Fruit fly (Drosophila melanogaster) whole organism, embryonic: ENCODE data around the gene CG15629.
A peak's percentile ranks its signal among the peaks of the same experiment; 100 is the strongest.

Source experiments
- ATbp ChIP-seq: fragments of 200-800 bp; sonication (Bioruptor generic); optimal IDR thresholded peaks from 2 replicates; lab custom pipeline; 2017; ENCODE audit warnings: missing biosample characterization, mild to moderate bottlenecking, missing genetic modification characterization, missing genetic modification reagents
- Adf1 ChIP-seq: fragments of 200-800 bp; sonication (Bioruptor generic); IDR thresholded peaks from 2 replicates; pipeline ENCODE4 v1.3.6; 2022; ENCODE audit warnings: missing biosample characterization, missing genetic modification characterization
- Bdp1 ChIP-seq: fragments of 200-800 bp; sonication (Bioruptor generic); optimal IDR thresholded peaks from 3 replicates; lab custom pipeline; 2016; ENCODE audit warnings: missing biosample characterization, missing genetic modification characterization
- CG10147 ChIP-seq: fragments of 200-800 bp; sonication (Bioruptor generic); optimal IDR thresholded peaks from 2 replicates; lab custom pipeline; 2019; ENCODE audit warnings: missing biosample characterization, mild to moderate bottlenecking, missing genetic modification characterization, moderate library complexity
- CG10209 ChIP-seq: fragments of 200-800 bp; sonication (Bioruptor generic); optimal IDR thresholded peaks from 3 replicates; lab custom pipeline; 2017; ENCODE audit warnings: missing biosample characterization, mild to moderate bottlenecking, missing genetic modification characterization, missing genetic modification reagents
- CG10979 ChIP-seq: fragments of 200-800 bp; sonication (Bioruptor generic); optimal IDR thresholded peaks from 2 replicates; lab custom pipeline; 2018; ENCODE audit warnings: missing biosample characterization, mild to moderate bottlenecking, missing genetic modification characterization, moderate library complexity
- CG11696 ChIP-seq: fragments of 200-800 bp; sonication (Bioruptor generic); IDR thresholded peaks from 2 replicates; pipeline ENCODE4 v1.3.6; 2022; ENCODE audit warnings: missing biosample characterization, missing genetic modification characterization
- CG15073 ChIP-seq: fragments of 200-800 bp; sonication (Bioruptor generic); optimal IDR thresholded peaks from 2 replicates; lab custom pipeline; 2016; ENCODE audit warnings: missing biosample characterization, missing genetic modification characterization
- CG16813 ChIP-seq: fragments of 200-800 bp; sonication (Bioruptor generic); IDR thresholded peaks from 3 replicates; pipeline ENCODE4 v1.3.6; 2022; ENCODE audit warnings: missing biosample characterization, missing genetic modification characterization; ENCODE audit not compliant: partially characterized antibody
- CG17328 ChIP-seq: fragments of 200-800 bp; sonication (Bioruptor generic); IDR thresholded peaks from 2 replicates; pipeline ENCODE4 v1.3.6; 2022; ENCODE audit warnings: missing biosample characterization, missing genetic modification characterization
- CG17361 ChIP-seq: fragments of 200-800 bp; sonication (Bioruptor generic); IDR thresholded peaks from 3 replicates; pipeline ENCODE4 v1.3.6; 2022; ENCODE audit warnings: missing biosample characterization, missing genetic modification characterization
- CG2116 ChIP-seq: fragments of 200-800 bp; sonication (Bioruptor generic); optimal IDR thresholded peaks from 3 replicates; lab custom pipeline; 2018; ENCODE audit warnings: missing biosample characterization, mild to moderate bottlenecking, missing genetic modification characterization
- CG2129 ChIP-seq: fragments of 200-800 bp; sonication (Bioruptor generic); IDR thresholded peaks from 2 replicates; pipeline ENCODE4 v1.3.6; 2022; ENCODE audit warnings: missing biosample characterization, missing genetic modification characterization; ENCODE audit not compliant: partially characterized antibody
- CG2875 ChIP-seq: fragments of 200-800 bp; sonication (Bioruptor generic); optimal IDR thresholded peaks from 2 replicates; lab custom pipeline; 2017; ENCODE audit warnings: missing biosample characterization, mild to moderate bottlenecking, missing genetic modification characterization, missing genetic modification reagents
- CG34376 ChIP-seq: fragments of 200-800 bp; sonication (Bioruptor generic); optimal IDR thresholded peaks from 2 replicates; lab custom pipeline; 2018; ENCODE audit warnings: missing biosample characterization, mild to moderate bottlenecking, missing genetic modification characterization
- CG34422 ChIP-seq: fragments of 200-800 bp; sonication (Bioruptor generic); IDR thresholded peaks from 3 replicates; pipeline ENCODE4 v1.3.6; 2022; ENCODE audit warnings: missing biosample characterization, missing genetic modification characterization
- CG8281 ChIP-seq: fragments of 200-800 bp; sonication (Bioruptor generic); optimal IDR thresholded peaks from 2 replicates; lab custom pipeline; 2018; ENCODE audit warnings: missing biosample characterization, mild to moderate bottlenecking, missing genetic modification characterization, moderate library complexity
- CG9215 ChIP-seq: fragments of 200-800 bp; sonication (Bioruptor generic); IDR thresholded peaks from 2 replicates; pipeline ENCODE4 v1.3.6; 2022; ENCODE audit warnings: missing biosample characterization, missing genetic modification characterization
- Dbx ChIP-seq: fragments of 200-800 bp; sonication (Bioruptor generic); IDR thresholded peaks from 3 replicates; pipeline ENCODE4 v1.3.6; 2022; ENCODE audit warnings: missing biosample characterization, missing genetic modification characterization
- Dref ChIP-seq: fragments of 200-800 bp; sonication (Bioruptor generic); IDR thresholded peaks from 2 replicates; pipeline ENCODE4 v1.3.6; 2022; ENCODE audit warnings: missing biosample characterization, missing genetic modification characterization
- Elba2 ChIP-seq: fragments of 200-800 bp; sonication (Bioruptor generic); optimal IDR thresholded peaks from 3 replicates; lab custom pipeline; 2016; ENCODE audit warnings: missing biosample characterization, missing genetic modification characterization
- HLH54F ChIP-seq: fragments of 200-800 bp; sonication (Bioruptor generic); optimal IDR thresholded peaks from 3 replicates; lab custom pipeline; 2016; ENCODE audit warnings: missing biosample characterization, missing genetic modification characterization
- Hmr ChIP-seq: fragments of 200-800 bp; sonication (Bioruptor generic); optimal IDR thresholded peaks from 3 replicates; lab custom pipeline; 2017; ENCODE audit warnings: mild to moderate bottlenecking, missing biosample characterization, missing genetic modification reagents, missing genetic modification characterization
- NK7.1 ChIP-seq: fragments of 200-800 bp; sonication (Bioruptor generic); optimal IDR thresholded peaks from 3 replicates; lab custom pipeline; 2016; ENCODE audit warnings: missing biosample characterization, missing genetic modification characterization
- Scr ChIP-seq: fragments of 200-800 bp; sonication (Bioruptor generic); IDR thresholded peaks from 2 replicates; pipeline ENCODE4 v1.3.6; 2022; ENCODE audit warnings: missing biosample characterization, missing genetic modification characterization; ENCODE audit not compliant: partially characterized antibody
- Sox100B ChIP-seq: fragments of 200-800 bp; sonication (Bioruptor generic); optimal IDR thresholded peaks from 3 replicates; lab custom pipeline; 2018; ENCODE audit warnings: missing biosample characterization, mild to moderate bottlenecking, missing genetic modification characterization
- bbx ChIP-seq: fragments of 200-800 bp; sonication (Bioruptor generic); IDR thresholded peaks from 2 replicates; pipeline ENCODE4 v1.3.6; 2022; ENCODE audit warnings: missing biosample characterization, missing genetic modification characterization; ENCODE audit not compliant: partially characterized antibody
- bowl ChIP-seq: fragments of 200-800 bp; sonication (Bioruptor generic); IDR thresholded peaks from 2 replicates; pipeline ENCODE4 v1.3.6; 2022; ENCODE audit warnings: missing biosample characterization, missing genetic modification characterization
- bsh ChIP-seq, 2 experiments: fragments of 200-800 bp; sonication (Bioruptor generic); optimal IDR thresholded peaks; 2 replicates each; lab custom pipeline; 2017 to 2018; ENCODE audit warnings: mild to moderate bottlenecking in 2 of 2, missing biosample characterization in 2 of 2, missing genetic modification characterization in 2 of 2, moderate library complexity in 1 of 2
- crc ChIP-seq: fragments of 200-800 bp; sonication (Bioruptor generic); optimal IDR thresholded peaks from 2 replicates; lab custom pipeline; 2016; ENCODE audit warnings: missing biosample characterization, missing genetic modification characterization
- da ChIP-seq: fragments of 200-800 bp; sonication (Bioruptor generic); optimal IDR thresholded peaks from 2 replicates; lab custom pipeline; 2016; ENCODE audit warnings: missing biosample characterization, missing genetic modification characterization
- danr ChIP-seq: fragments of 200-800 bp; sonication (Bioruptor generic); IDR thresholded peaks from 2 replicates; pipeline ENCODE4 v1.3.6; 2022; ENCODE audit warnings: missing biosample characterization, missing genetic modification characterization
- dmrt99B ChIP-seq: fragments of 200-800 bp; sonication (Bioruptor generic); optimal IDR thresholded peaks from 2 replicates; lab custom pipeline; 2018; ENCODE audit warnings: missing biosample characterization, mild to moderate bottlenecking, missing genetic modification characterization, moderate library complexity
- ftz-f1 ChIP-seq: fragments of 200-800 bp; sonication (Bioruptor generic); optimal IDR thresholded peaks from 2 replicates; lab custom pipeline; 2016; ENCODE audit warnings: missing biosample characterization, missing genetic modification characterization
- fu2 ChIP-seq: fragments of 200-800 bp; sonication (Bioruptor generic); optimal IDR thresholded peaks from 2 replicates; lab custom pipeline; 2016; ENCODE audit warnings: missing biosample characterization, missing genetic modification characterization
- gsb ChIP-seq: fragments of 200-800 bp; sonication (Bioruptor generic); IDR thresholded peaks from 2 replicates; pipeline ENCODE4 v1.3.6; 2022; ENCODE audit warnings: missing biosample characterization, missing genetic modification characterization
- jigr1 ChIP-seq: fragments of 200-800 bp; sonication (Bioruptor generic); IDR thresholded peaks from 3 replicates; pipeline ENCODE4 v1.3.6; 2022; ENCODE audit warnings: missing biosample characterization, missing genetic modification characterization
- lmd ChIP-seq: fragments of 200-800 bp; sonication (Bioruptor generic); IDR thresholded peaks from 2 replicates; pipeline ENCODE4 v1.3.6; 2022; ENCODE audit warnings: missing biosample characterization, missing genetic modification characterization
- lola ChIP-seq, 3 experiments: fragments of >200 bp in 2 of 3; fragments of 200-800 bp in 1 of 3; sonication (Bioruptor generic) in 1 of 3; optimal IDR thresholded peaks; 2 replicates each; lab custom pipeline; 2017 to 2019; ENCODE audit warnings: missing biosample characterization in 3 of 3, missing genetic modification characterization in 3 of 3, mild to moderate bottlenecking in 1 of 3, moderate library complexity in 1 of 3
- mam ChIP-seq: fragments of 200-800 bp; sonication (Bioruptor generic); optimal IDR thresholded peaks from 3 replicates; lab custom pipeline; 2016; ENCODE audit warnings: missing biosample characterization, missing genetic modification characterization
- nerfin-2 ChIP-seq: fragments of 200-800 bp; sonication (Bioruptor generic); IDR thresholded peaks from 2 replicates; pipeline ENCODE4 v1.3.6; 2022; ENCODE audit warnings: missing biosample characterization, missing genetic modification characterization; ENCODE audit not compliant: partially characterized antibody
- onecut ChIP-seq: fragments of 200-800 bp; sonication (Bioruptor generic); IDR thresholded peaks from 2 replicates; pipeline ENCODE4 v1.3.6; 2022; ENCODE audit warnings: missing biosample characterization, missing genetic modification characterization
- org-1 ChIP-seq: fragments of 200-800 bp; sonication (Bioruptor generic); optimal IDR thresholded peaks from 2 replicates; lab custom pipeline; 2017; ENCODE audit warnings: missing biosample characterization, missing genetic modification characterization
- pho ChIP-seq: fragments of 200-800 bp; sonication (Bioruptor generic); optimal IDR thresholded peaks from 2 replicates; lab custom pipeline; 2016; ENCODE audit warnings: missing biosample characterization, missing genetic modification characterization
- sisA ChIP-seq: fragments of 200-800 bp; sonication (Bioruptor generic); IDR thresholded peaks from 2 replicates; pipeline ENCODE4 v1.3.6; 2022; ENCODE audit warnings: missing biosample characterization, missing genetic modification characterization
- slbo ChIP-seq: fragments of 200-800 bp; sonication (Bioruptor generic); IDR thresholded peaks from 2 replicates; pipeline ENCODE4 v1.3.6; 2022; ENCODE audit warnings: missing biosample characterization, missing genetic modification characterization
- twi ChIP-seq: fragments of 200-800 bp; optimal IDR thresholded peaks from 2 replicates; lab custom pipeline; 2019; ENCODE audit warnings: missing biosample characterization, mild to moderate bottlenecking, missing genetic modification characterization, moderate library complexity
- usp ChIP-seq: fragments of >200 bp; optimal IDR thresholded peaks from 2 replicates; lab custom pipeline; 2017; ENCODE audit warnings: missing biosample characterization, missing genetic modification characterization
- vnd ChIP-seq: fragments of 200-800 bp; sonication (Bioruptor generic); IDR thresholded peaks from 3 replicates; pipeline ENCODE4 v1.3.6; 2022; ENCODE audit warnings: missing biosample characterization, missing genetic modification characterization; ENCODE audit not compliant: partially characterized antibody

Gene CG15629

dm6 chr2L:4837772-4838397, 25.1 kb downstream of the CG15629 start, which contains the start of the genes tank and CG12194 (continued):
- TF ChIP-seq Sox100B: peak; percentile 92
- TF ChIP-seq CG17328: peak; percentile 100
- TF ChIP-seq CG10979 (tag; lab: Kevin White, UChicago): peak; percentile 99
- TF ChIP-seq fu2 (GFP tag; lab: Kevin White, UChicago): peak; percentile 99
- TF ChIP-seq lmd (GFP tag; lab: Robert Waterston, UW): peak; percentile 100
- TF ChIP-seq pho: peak; percentile 99
- peak; percentile 90 for TF ChIP-seq CG8281 (tag; lab: Kevin White, UChicago)
- peak; percentile 83 for TF ChIP-seq Scr (GFP tag; lab: Robert Waterston, UW)
- TF ChIP-seq danr (GFP tag; lab: Robert Waterston, UW): peak; percentile 99
- peak; percentile 100 for TF ChIP-seq sisA (GFP tag; lab: Robert Waterston, UW)
- TF ChIP-seq bowl (GFP tag; lab: Robert Waterston, UW): peak; percentile 97
- TF ChIP-seq org-1 (GFP tag; lab: Kevin White, UChicago): peak; percentile 99
- TF ChIP-seq ATbp (GFP tag; lab: Kevin White, UChicago): peak; percentile 99
- TF ChIP-seq CG11696 (GFP tag; lab: Robert Waterston, UW): peak; percentile 97
- peak; percentile 98 for TF ChIP-seq NK7.1 (GFP tag; lab: Kevin White, UChicago)
- TF ChIP-seq CG10209 (GFP tag; lab: Kevin White, UChicago): peak; percentile 99
- peak; percentile 99 for TF ChIP-seq crc (GFP tag; lab: Kevin White, UChicago)
- peak; percentile 95 for TF ChIP-seq Bdp1 (GFP tag; lab: Kevin White, UChicago)
- TF ChIP-seq CG2875 (GFP tag; lab: Kevin White, UChicago): peak; percentile 99
- peak; percentile 33; the same call in 1 of the 2 replicates for TF ChIP-seq CG2129 (GFP tag; lab: Robert Waterston, UW)
- peak; percentile 96 for TF ChIP-seq onecut (GFP tag; lab: Robert Waterston, UW)
- peak; percentile 99 for TF ChIP-seq HLH54F
- peak; percentile 85 for TF ChIP-seq Elba2 (GFP tag; lab: Kevin White, UChicago)
- peak; percentile 99 for TF ChIP-seq slbo (GFP tag; lab: Robert Waterston, UW)
- TF ChIP-seq CG9215: peak; percentile 97
- peak; percentile 86 for TF ChIP-seq Adf1 (GFP tag; lab: Robert Waterston, UW)
- TF ChIP-seq CG16813 (GFP tag; lab: Robert Waterston, UW): peak; percentile 82
- peak; percentile 98 to 99 for TF ChIP-seq bsh (GFP tag; optimal IDR thresholded peaks at IDR 0.05; lab: Kevin White, UChicago)
- TF ChIP-seq usp (GFP tag; lab: Kevin White, UChicago): no peak
- TF ChIP-seq Dbx (GFP tag; lab: Robert Waterston, UW): peak; percentile 98
- peak; percentile 99 for TF ChIP-seq Hmr (GFP tag; lab: Kevin White, UChicago)
- TF ChIP-seq CG17361: peak; percentile 98
- TF ChIP-seq CG34422 (GFP tag; lab: Robert Waterston, UW): peak; percentile 100
- peak; percentile 91 for TF ChIP-seq twi
- peak; percentile 98 for TF ChIP-seq gsb (GFP tag; lab: Robert Waterston, UW)
- TF ChIP-seq nerfin-2 (GFP tag; lab: Robert Waterston, UW): peak; percentile 60; the same call in 1 of the 2 replicates
- peak; percentile 71 for TF ChIP-seq vnd (GFP tag; lab: Robert Waterston, UW)
- TF ChIP-seq CG15073 (GFP tag; lab: Kevin White, UChicago): peak; percentile 90
- TF ChIP-seq Dref (GFP tag; lab: Robert Waterston, UW): peak; percentile 76
- peak; percentile 90 for TF ChIP-seq CG2116
- TF ChIP-seq dmrt99B (tag; lab: Kevin White, UChicago): peak; percentile 99
- peak; percentile 73 for TF ChIP-seq bbx (GFP tag; lab: Robert Waterston, UW)
- TF ChIP-seq ftz-f1 (GFP tag; lab: Kevin White, UChicago): peak; percentile 90
- peak in 1 of 3 experiments; percentile 95 for TF ChIP-seq lola (GFP tag; optimal IDR thresholded peaks at IDR 0.05; lab: Kevin White, UChicago)
- peak; percentile 99 for TF ChIP-seq mam (GFP tag; lab: Kevin White, UChicago)
- TF ChIP-seq CG34376 (GFP tag; lab: Kevin White, UChicago): peak; percentile 82
- peak; percentile 99 for TF ChIP-seq jigr1
- TF ChIP-seq da (GFP tag; lab: Kevin White, UChicago): peak; percentile 98
- TF ChIP-seq CG10147 (GFP tag; lab: Kevin White, UChicago): peak; percentile 95
